Worm (Caenorhabditis elegans): ENCODE results near the gene nas-10.

ce11 chrX:10951168-10951567, 12.1 kb downstream of the nas-10 start, which contains the start of gene K09C8.7:
- TF ChIP-seq him-1 (tag; optimal IDR thresholded peaks at IDR 0.05) = no peak
- no peak for TF ChIP-seq dao-5 (tag; optimal IDR thresholded peaks at IDR 0.05)

Measured in whole organism, L4/young adult.